Worm (Caenorhabditis elegans): Measurements from ENCODE around the gene F41D9.2.

F41D9.2 gene

ce11 chrX:8422020-8422419 lies 37.3 kb upstream of the F41D9.2 start, which contains the start of gene tag-123 (continued):
- TF ChIP-seq cebp-1 (GFP tag; IDR thresholded peaks at IDR 0.05) (no peak), cebp-1 (tag; optimal IDR thresholded peaks at IDR 0.05) (peak; percentile 57), nfya-2 (GFP tag; IDR thresholded peaks at IDR 0.05) (no peak), chd-7 (tag; optimal IDR thresholded peaks at IDR 0.05) (no peak), mel-28 (tag; optimal IDR thresholded peaks at IDR 0.05; ENCODE audit: borderline replicate concordance) (no peak), zfh-2 (GFP tag; conservative IDR thresholded peaks at IDR 0.05) (peak; percentile 31; the same call in 1 of the 2 replicates), ccch-3 (GFP tag; optimal IDR thresholded peaks at IDR 0.05) (no peak), aptf-2 (GFP tag; conservative IDR thresholded peaks at IDR 0.05) (no peak), Y95B8A.8 (GFP tag; IDR thresholded peaks at IDR 0.05) (no peak), ceh-27 (GFP tag; optimal IDR thresholded peaks at IDR 0.05) (no peak), lin-40 (tag; optimal IDR thresholded peaks at IDR 0.05) (peak; percentile 14), snpc-4 (GFP tag; optimal IDR thresholded peaks at IDR 0.05) (no peak), snpc-4 (tag; optimal IDR thresholded peaks at IDR 0.05) (peak in 2 of 4 experiments; percentile 7 to 13)

ce11 chrX:8421594-8421993 lies 36.8 kb upstream of the F41D9.2 start:
- TF ChIP-seq atf-7 (tag; optimal IDR thresholded peaks at IDR 0.05) = peak; percentile 35
- TF ChIP-seq let-607 (tag; optimal IDR thresholded peaks at IDR 0.05) = peak in 1 of 2 experiments; percentile 35
- peak; percentile 38 for TF ChIP-seq nhr-80 (tag; optimal IDR thresholded peaks at IDR 0.05)
- TF ChIP-seq ztf-3 (GFP tag; optimal IDR thresholded peaks at IDR 0.05) = no peak
- TF ChIP-seq ceh-58 (GFP tag; IDR thresholded peaks at IDR 0.05) = no peak
- no peak for TF ChIP-seq lin-40 (tag; optimal IDR thresholded peaks at IDR 0.05)
- peak; percentile 72 for TF ChIP-seq unc-62 (GFP tag; optimal IDR thresholded peaks at IDR 0.05)

- TF ChIP-seq ztf-18 (tag; optimal IDR thresholded peaks at IDR 0.05) (peak; percentile 36), mcd-1 (GFP tag; IDR thresholded peaks at IDR 0.05) (0 out of 2 replicates have a peak, but pooled peaks have one; percentile 8), die-1 (tag; optimal IDR thresholded peaks at IDR 0.05) (peak; percentile 57), ccch-3 (GFP tag; optimal IDR thresholded peaks at IDR 0.05) (no peak), sptf-2 (GFP tag; optimal IDR thresholded peaks at IDR 0.05) (no peak), lin-26 (GFP tag; IDR thresholded peaks at IDR 0.05) (peak; percentile 69; the same call in 1 of the 2 replicates), rec-8 (tag; optimal IDR thresholded peaks at IDR 0.05) (peak; percentile 34 to 58), ZK185.1 (tag; optimal IDR thresholded peaks at IDR 0.05; ENCODE audit: poor library complexity, severe bottlenecking) (peak; percentile 8), akir-1 (GFP tag; optimal IDR thresholded peaks at IDR 0.05) (no peak), hmg-1.2 (GFP tag; IDR thresholded peaks at IDR 0.05) (peak; percentile 65), nhr-179 (tag; optimal IDR thresholded peaks at IDR 0.05) (no peak), egrh-3 (GFP tag; IDR thresholded peaks at IDR 0.05) (0 out of 2 replicates have a peak, but pooled peaks have one; percentile 26), ztf-25 (GFP tag; IDR thresholded peaks at IDR 0.05) (no peak), pbrm-1 (GFP tag; IDR thresholded peaks at IDR 0.05) (peak; percentile 62; the same call in 1 of the 2 replicates), D2030.7 (GFP tag; IDR thresholded peaks at IDR 0.05) (peak; percentile 64), zfh-2 (GFP tag; conservative IDR thresholded peaks at IDR 0.05) (no peak), mel-28 (tag; optimal IDR thresholded peaks at IDR 0.05; ENCODE audit: borderline replicate concordance) (no peak), madf-6 (GFP tag; IDR thresholded peaks at IDR 0.05) (no peak), nhr-27 (tag; optimal IDR thresholded peaks at IDR 0.05) (no peak), cebp-1 (GFP tag; IDR thresholded peaks at IDR 0.05) (no peak), cebp-1 (tag; optimal IDR thresholded peaks at IDR 0.05) (peak; percentile 26), Y56A3A.18 (GFP tag; IDR thresholded peaks at IDR 0.05) (0 out of 2 replicates have a peak, but pooled peaks have one; percentile 24), F33H1.4 (GFP tag; IDR thresholded peaks at IDR 0.05) (no peak), snpc-1.3 (tag; optimal IDR thresholded peaks at IDR 0.05; ENCODE audit: insufficient read depth) (peak; percentile 34), T26A5.8 (tag; optimal IDR thresholded peaks at IDR 0.05) (no peak), snpc-3.4 (tag; optimal IDR thresholded peaks at IDR 0.05) (peak; percentile 34), F23B12.7 (tag; optimal IDR thresholded peaks at IDR 0.05; ENCODE audit: insufficient read depth) (no peak), lsl-1 (GFP tag; optimal IDR thresholded peaks at IDR 0.05) (no peak), egl-44 (GFP tag; IDR thresholded peaks at IDR 0.05) (no peak), F57A8.1 (GFP tag; optimal IDR thresholded peaks at IDR 0.05) (no peak)
Observed at ce11 chrX:8419252-8419651, 34.5 kb upstream of the F41D9.2 start.
